Fruit fly (Drosophila melanogaster): Measurements from ENCODE around the gene CG14275.

Gene CG14275

dm6 chr2L:8362273-8362954, 35.2 kb downstream of the CG14275 start, which contains the start of gene CG7627 (continued):
- TF ChIP-seq CG3281 (GFP tag; optimal IDR thresholded peaks at IDR 0.05) (peak; percentile 81), CG12071 (GFP tag; optimal IDR thresholded peaks at IDR 0.05) (peak; percentile 32), ftz-f1 (GFP tag; optimal IDR thresholded peaks at IDR 0.05) (no peak), Lpt (GFP tag; optimal IDR thresholded peaks at IDR 0.05) (no peak), Sry-β (GFP tag; optimal IDR thresholded peaks at IDR 0.05) (no peak), CG17802 (tag; optimal IDR thresholded peaks at IDR 0.05) (peak; percentile 34), en (GFP tag; optimal IDR thresholded peaks at IDR 0.05) (no peak), pum (GFP tag; optimal IDR thresholded peaks at IDR 0.05) (peak; percentile 63), slou (GFP tag; optimal IDR thresholded peaks at IDR 0.05) (peak; percentile 17), Dll (GFP tag; IDR thresholded peaks at IDR 0.05; ENCODE audit: partially characterized antibody) (no peak), CHES-1-like (GFP tag; optimal IDR thresholded peaks at IDR 0.05) (peak; percentile 84), CG9727 (GFP tag; optimal IDR thresholded peaks at IDR 0.05) (peak; percentile 82), lmd (GFP tag; IDR thresholded peaks at IDR 0.05) (peak; percentile 85), al (GFP tag; IDR thresholded peaks at IDR 0.05) (peak; percentile 75), Dfd (GFP tag; optimal IDR thresholded peaks at IDR 0.05) (no peak), Taf1 (GFP tag; IDR thresholded peaks at IDR 0.05) (peak; percentile 69), maf-S (GFP tag; optimal IDR thresholded peaks at IDR 0.05) (peak; percentile 43), tup (GFP tag; optimal IDR thresholded peaks at IDR 0.05) (peak; percentile 41), gce (GFP tag; IDR thresholded peaks at IDR 0.05) (peak; percentile 31; the same call in 1 of the 3 replicates), CG9609 (GFP tag; optimal IDR thresholded peaks at IDR 0.05) (peak; percentile 72), wdn (GFP tag; IDR thresholded peaks at IDR 0.05) (peak; percentile 58), CG6765 (GFP tag; optimal IDR thresholded peaks at IDR 0.05) (peak; percentile 67), CG4854 (GFP tag; optimal IDR thresholded peaks at IDR 0.05) (peak; percentile 19), CG9876 (GFP tag; optimal IDR thresholded peaks at IDR 0.05) (peak; percentile 35), disco-r (GFP tag; optimal IDR thresholded peaks at IDR 0.05) (peak; percentile 74), CG10209 (GFP tag; optimal IDR thresholded peaks at IDR 0.05) (peak; percentile 79), CG17385 (GFP tag; optimal IDR thresholded peaks at IDR 0.05) (peak; percentile 68), CG14860 (GFP tag; IDR thresholded peaks at IDR 0.05; ENCODE audit: partially characterized antibody) (no peak), CG2889 (GFP tag; IDR thresholded peaks at IDR 0.05) (peak; percentile 50; the same call in 1 of the 3 replicates), cg (GFP tag; optimal IDR thresholded peaks at IDR 0.05) (no peak), usp (GFP tag; optimal IDR thresholded peaks at IDR 0.05) (no peak), odd (GFP tag; optimal IDR thresholded peaks at IDR 0.05) (peak; percentile 51), E2f2 (GFP tag; IDR thresholded peaks at IDR 0.05) (no peak), CG18476 (GFP tag; optimal IDR thresholded peaks at IDR 0.05) (peak; percentile 64), CG17328 (GFP tag; IDR thresholded peaks at IDR 0.05) (peak; percentile 80), CG6813 (GFP tag; optimal IDR thresholded peaks at IDR 0.05) (peak; percentile 78), tap (tag; optimal IDR thresholded peaks at IDR 0.05) (peak; percentile 57), Oaz (GFP tag; IDR thresholded peaks at IDR 0.05) (peak; percentile 48; the same call in 1 of the 2 replicates), CG10147 (GFP tag; optimal IDR thresholded peaks at IDR 0.05) (peak; percentile 21), NFAT (GFP tag; IDR thresholded peaks at IDR 0.05) (peak; percentile 82), NK7.1 (GFP tag; optimal IDR thresholded peaks at IDR 0.05) (peak; percentile 63), sens-2 (GFP tag; IDR thresholded peaks at IDR 0.05) (no peak), Adf1 (GFP tag; IDR thresholded peaks at IDR 0.05) (peak; percentile 68), CG8089 (GFP tag; optimal IDR thresholded peaks at IDR 0.05) (peak; percentile 62), klu (GFP tag; IDR thresholded peaks at IDR 0.05) (peak; percentile 25; the same call in 1 of the 2 replicates), Chrac-16 (GFP tag; optimal IDR thresholded peaks at IDR 0.05) (peak; percentile 62), CG3065 (GFP tag; optimal IDR thresholded peaks at IDR 0.05) (no peak), B-H1 (GFP tag; IDR thresholded peaks at IDR 0.05) (no peak), ac (GFP tag; optimal IDR thresholded peaks at IDR 0.05) (no peak), schlank (tag; optimal IDR thresholded peaks at IDR 0.05) (peak; percentile 64), NC2α (GFP tag; optimal IDR thresholded peaks at IDR 0.05) (peak; percentile 12)

Measured in whole organism, embryonic.